Fruit fly (Drosophila melanogaster) whole organism, embryonic: Measurements from ENCODE around the gene CG13949.

ENCODE experiments used
- Awh ChIP-seq: fragments of 200-800 bp; sonication (Bioruptor generic); IDR thresholded peaks from 2 replicates; pipeline ENCODE4, ENCODE4 v1.3.6; 2022; ENCODE audit warnings: missing biosample characterization, missing genetic modification characterization
- CG11093 ChIP-seq: fragments of 200-800 bp; sonication (Bioruptor generic); IDR thresholded peaks from 3 replicates; pipeline ENCODE4 v1.3.6; 2022; ENCODE audit warnings: missing biosample characterization, missing genetic modification characterization
- CG11456 ChIP-seq: fragments of 200-800 bp; sonication (Bioruptor generic); IDR thresholded peaks from 3 replicates; pipeline ENCODE4 v1.3.6; 2022; ENCODE audit warnings: missing biosample characterization, missing genetic modification characterization
- CG12071 ChIP-seq: fragments of 200-800 bp; sonication (Bioruptor generic); optimal IDR thresholded peaks from 3 replicates; lab custom pipeline; 2018; ENCODE audit warnings: missing biosample characterization, mild to moderate bottlenecking, missing genetic modification characterization
- CG12155 ChIP-seq: fragments of 200-800 bp; sonication (Bioruptor generic); optimal IDR thresholded peaks from 3 replicates; lab custom pipeline; 2016; ENCODE audit warnings: missing biosample characterization, missing genetic modification characterization
- CG12659 ChIP-seq: fragments of 200-800 bp; sonication (Bioruptor generic); optimal IDR thresholded peaks from 3 replicates; lab custom pipeline; 2017; ENCODE audit warnings: mild to moderate bottlenecking, missing biosample characterization, missing genetic modification reagents, missing genetic modification characterization
- CG13123 ChIP-seq: fragments of 200-800 bp; sonication (Bioruptor generic); optimal IDR thresholded peaks from 2 replicates; lab custom pipeline; 2016; ENCODE audit warnings: missing biosample characterization, missing genetic modification characterization
- CG13424 ChIP-seq: fragments of 200-800 bp; sonication (Bioruptor generic); optimal IDR thresholded peaks from 2 replicates; lab custom pipeline; 2019; ENCODE audit warnings: missing biosample characterization, mild to moderate bottlenecking, missing genetic modification characterization, moderate library complexity
- CG14965 ChIP-seq: fragments of 200-800 bp; sonication (Bioruptor generic); optimal IDR thresholded peaks from 2 replicates; lab custom pipeline; 2016; ENCODE audit warnings: missing biosample characterization, missing genetic modification characterization, borderline replicate concordance
- CG15269 ChIP-seq: fragments of 200-800 bp; sonication (Bioruptor generic); optimal IDR thresholded peaks from 2 replicates; lab custom pipeline; 2018; ENCODE audit warnings: missing biosample characterization, mild to moderate bottlenecking, missing genetic modification characterization, moderate library complexity
- CG15696 ChIP-seq: fragments of 200-800 bp; sonication (Bioruptor generic); optimal IDR thresholded peaks from 2 replicates; lab custom pipeline; 2019; ENCODE audit warnings: missing biosample characterization, mild to moderate bottlenecking, missing genetic modification characterization, moderate library complexity
- CG17359 ChIP-seq: fragments of 200-800 bp; sonication (Bioruptor generic); optimal IDR thresholded peaks from 3 replicates; lab custom pipeline; 2018; ENCODE audit warnings: missing biosample characterization, mild to moderate bottlenecking, missing genetic modification characterization, moderate library complexity
- CG17568 ChIP-seq: fragments of 200-800 bp; sonication (Bioruptor generic); optimal IDR thresholded peaks from 2 replicates; lab custom pipeline; 2018; ENCODE audit warnings: missing biosample characterization, mild to moderate bottlenecking, missing genetic modification characterization, moderate library complexity
- CG17612 ChIP-seq: fragments of 200-800 bp; sonication (Bioruptor generic); IDR thresholded peaks from 2 replicates; pipeline ENCODE4 v1.3.6; 2022; ENCODE audit warnings: missing biosample characterization, missing genetic modification characterization
- CG3163 ChIP-seq: fragments of 200-800 bp; sonication (Bioruptor generic); optimal IDR thresholded peaks from 3 replicates; lab custom pipeline; 2016; ENCODE audit warnings: missing biosample characterization, missing genetic modification characterization
- CG32532 ChIP-seq: fragments of 200-800 bp; sonication (Bioruptor generic); IDR thresholded peaks from 2 replicates; pipeline ENCODE4 v1.3.6; 2022; ENCODE audit warnings: missing biosample characterization, missing genetic modification characterization
- CG32772 ChIP-seq: fragments of 200-800 bp; sonication (Bioruptor generic); IDR thresholded peaks from 2 replicates; pipeline ENCODE4 v1.3.6; 2022; ENCODE audit warnings: missing biosample characterization, missing genetic modification characterization
- CG4404 ChIP-seq: fragments of 200-800 bp; sonication (Bioruptor generic); IDR thresholded peaks from 2 replicates; pipeline ENCODE4 v1.3.6; 2022; ENCODE audit warnings: missing biosample characterization, missing genetic modification characterization
- CG4424 ChIP-seq: fragments of 200-800 bp; sonication (Bioruptor generic); optimal IDR thresholded peaks from 3 replicates; lab custom pipeline; 2016; ENCODE audit warnings: missing biosample characterization, missing genetic modification characterization
- CG6175 ChIP-seq: fragments of 200-800 bp; sonication (Bioruptor generic); IDR thresholded peaks from 3 replicates; pipeline ENCODE4 v1.3.6; 2022; ENCODE audit warnings: missing biosample characterization, missing genetic modification characterization
- CG6683 ChIP-seq: fragments of 200-800 bp; sonication (Bioruptor generic); optimal IDR thresholded peaks from 2 replicates; lab custom pipeline; 2017; ENCODE audit warnings: missing biosample characterization, mild to moderate bottlenecking, missing genetic modification characterization, missing genetic modification reagents
- CG6854 ChIP-seq: fragments of 200-800 bp; sonication (Bioruptor generic); optimal IDR thresholded peaks from 3 replicates; lab custom pipeline; 2017; ENCODE audit warnings: missing biosample characterization, mild to moderate bottlenecking, missing genetic modification characterization
- CG8281 ChIP-seq: fragments of 200-800 bp; sonication (Bioruptor generic); optimal IDR thresholded peaks from 2 replicates; lab custom pipeline; 2018; ENCODE audit warnings: missing biosample characterization, mild to moderate bottlenecking, missing genetic modification characterization, moderate library complexity
- CG8388 ChIP-seq: fragments of 200-800 bp; sonication (Bioruptor generic); optimal IDR thresholded peaks from 2 replicates; lab custom pipeline; 2019; ENCODE audit warnings: missing biosample characterization, mild to moderate bottlenecking, missing genetic modification characterization, moderate library complexity
- CG9932 ChIP-seq: fragments of 200-800 bp; sonication (Bioruptor generic); IDR thresholded peaks from 2 replicates; pipeline ENCODE4 v1.3.6; 2022; ENCODE audit warnings: missing biosample characterization, missing genetic modification characterization
- Deaf1 ChIP-seq: fragments of 200-800 bp; optimal IDR thresholded peaks from 3 replicates; lab custom pipeline; 2019; ENCODE audit warnings: missing biosample characterization, mild to moderate bottlenecking, missing genetic modification characterization, moderate library complexity
- Hand ChIP-seq: fragments of 200-800 bp; sonication (Bioruptor generic); optimal IDR thresholded peaks from 2 replicates; lab custom pipeline; 2017; ENCODE audit warnings: mild to moderate bottlenecking, missing biosample characterization, missing genetic modification reagents, missing genetic modification characterization
- Lhr ChIP-seq: fragments of 200-800 bp; sonication (Bioruptor generic); optimal IDR thresholded peaks from 3 replicates; lab custom pipeline; 2017; ENCODE audit warnings: mild to moderate bottlenecking, missing biosample characterization, missing genetic modification reagents, missing genetic modification characterization
- Myb ChIP-seq: fragments of 200-800 bp; sonication (Bioruptor generic); optimal IDR thresholded peaks from 2 replicates; lab custom pipeline; 2016; ENCODE audit warnings: missing biosample characterization, missing genetic modification characterization
- Neu2 ChIP-seq: fragments of 200-800 bp; sonication (Bioruptor generic); optimal IDR thresholded peaks from 3 replicates; lab custom pipeline; 2016; ENCODE audit warnings: missing biosample characterization, missing genetic modification characterization, borderline replicate concordance
- Rx ChIP-seq: fragments of 200-800 bp; sonication (Bioruptor generic); IDR thresholded peaks from 2 replicates; pipeline ENCODE4 v1.3.6; 2022; ENCODE audit warnings: missing biosample characterization, missing genetic modification characterization
- Six4 ChIP-seq: fragments of 200-800 bp; sonication (Bioruptor generic); optimal IDR thresholded peaks from 2 replicates; lab custom pipeline; 2016; ENCODE audit warnings: missing biosample characterization, missing genetic modification characterization
- Stat92E ChIP-seq, 3 experiments: fragments of >200 bp in 2 of 3; fragments of 200-800 bp in 1 of 3; sonication (Bioruptor generic) in 1 of 3; optimal IDR thresholded peaks; 2 replicates each; lab custom pipeline; 2017 to 2019; ENCODE audit warnings: missing biosample characterization in 3 of 3, missing genetic modification characterization in 3 of 3, mild to moderate bottlenecking in 1 of 3, moderate library complexity in 1 of 3
- chinmo ChIP-seq: fragments of 200-800 bp; sonication (Bioruptor generic); IDR thresholded peaks from 4 replicates; pipeline ENCODE4 v1.3.6; 2022; ENCODE audit warnings: missing biosample characterization, missing genetic modification characterization; ENCODE audit not compliant: partially characterized antibody
- esg ChIP-seq: fragments of 200-800 bp; sonication (Bioruptor generic); conservative IDR thresholded peaks from 2 replicates; pipeline ENCODE4 v1.3.6; 2022; ENCODE audit warnings: missing biosample characterization, missing genetic modification characterization
- fu2 ChIP-seq: fragments of 200-800 bp; sonication (Bioruptor generic); optimal IDR thresholded peaks from 2 replicates; lab custom pipeline; 2016; ENCODE audit warnings: missing biosample characterization, missing genetic modification characterization
- gt ChIP-seq: fragments of 200-800 bp; sonication (Bioruptor generic); IDR thresholded peaks from 2 replicates; pipeline ENCODE4 v1.3.6; 2022; ENCODE audit warnings: missing biosample characterization, missing genetic modification characterization
- inv ChIP-seq: fragments of 200-800 bp; sonication (Bioruptor generic); IDR thresholded peaks from 2 replicates; pipeline ENCODE4 v1.3.6; 2022; ENCODE audit warnings: missing biosample characterization, missing genetic modification characterization; ENCODE audit not compliant: partially characterized antibody
- maf-S ChIP-seq: fragments of 200-800 bp; sonication (Bioruptor generic); optimal IDR thresholded peaks from 2 replicates; lab custom pipeline; 2016; ENCODE audit warnings: missing biosample characterization, missing genetic modification characterization
- nerfin-1 ChIP-seq: fragments of 200-800 bp; sonication (Bioruptor generic); optimal IDR thresholded peaks from 3 replicates; lab custom pipeline; 2019; ENCODE audit warnings: missing biosample characterization, mild to moderate bottlenecking, missing genetic modification characterization, moderate library complexity
- oc ChIP-seq: fragments of 200-800 bp; sonication (Bioruptor generic); optimal IDR thresholded peaks from 2 replicates; lab custom pipeline; 2018; ENCODE audit warnings: missing biosample characterization, mild to moderate bottlenecking, missing genetic modification characterization, moderate library complexity
- pita ChIP-seq: fragments of 200-800 bp; sonication (Bioruptor generic); optimal IDR thresholded peaks from 2 replicates; lab custom pipeline; 2017; ENCODE audit warnings: missing biosample characterization, mild to moderate bottlenecking, missing genetic modification characterization
- run ChIP-seq: fragments of 200-800 bp; sonication (Bioruptor generic); optimal IDR thresholded peaks from 3 replicates; lab custom pipeline; 2018; ENCODE audit warnings: missing biosample characterization, mild to moderate bottlenecking, missing genetic modification characterization
- tgo ChIP-seq: fragments of 200-800 bp; sonication (Bioruptor generic); IDR thresholded peaks from 3 replicates; pipeline ENCODE4 v1.3.6; 2022; ENCODE audit warnings: missing biosample characterization, missing genetic modification characterization
- tll ChIP-seq, 2 experiments: fragments of 200-800 bp in 1 of 2; fragments of >200 bp in 1 of 2; sonication (Bioruptor generic) in 1 of 2; optimal IDR thresholded peaks; 2 replicates each; lab custom pipeline; 2017 to 2019; ENCODE audit warnings: missing biosample characterization in 2 of 2, missing genetic modification characterization in 2 of 2, mild to moderate bottlenecking in 1 of 2, moderate library complexity in 1 of 2
- trh ChIP-seq: fragments of 200-800 bp; sonication (Bioruptor generic); optimal IDR thresholded peaks from 2 replicates; lab custom pipeline; 2016; ENCODE audit warnings: missing biosample characterization, missing genetic modification characterization
- wor ChIP-seq: fragments of 200-800 bp; sonication (Bioruptor generic); IDR thresholded peaks from 2 replicates; pipeline ENCODE4 v1.3.6; 2022; ENCODE audit warnings: missing biosample characterization, missing genetic modification characterization
- zfh2 ChIP-seq: fragments of 200-800 bp; sonication (Bioruptor generic); optimal IDR thresholded peaks from 2 replicates; lab custom pipeline; 2016; ENCODE audit warnings: missing biosample characterization, missing genetic modification characterization

Gene CG13949

dm6 chr2L:856690-857488 lies 1.8 kb downstream of the CG13949 start (continued):
- TF ChIP-seq CG32772 (peak; percentile 88), CG13424 (tag; lab: Kevin White, UChicago) (peak; percentile 75), inv (GFP tag; lab: Robert Waterston, UW) (no peak), CG12659 (GFP tag; lab: Kevin White, UChicago) (peak; percentile 72), chinmo (GFP tag; lab: Robert Waterston, UW) (no peak), wor (peak; percentile 83), Neu2 (GFP tag; lab: Kevin White, UChicago) (no peak), maf-S (GFP tag; lab: Kevin White, UChicago) (peak; percentile 21), CG3163 (GFP tag; lab: Kevin White, UChicago) (no peak), CG17359 (tag; lab: Kevin White, UChicago) (peak; percentile 89), CG8388 (peak; percentile 63), CG4424 (GFP tag; lab: Kevin White, UChicago) (peak; percentile 76), CG4404 (GFP tag; lab: Robert Waterston, UW) (peak; percentile 57; the same call in 1 of the 2 replicates), CG13123 (GFP tag; lab: Kevin White, UChicago) (peak; percentile 44), zfh2 (peak; percentile 18), CG12071 (GFP tag; lab: Kevin White, UChicago) (peak; percentile 72), gt (peak; percentile 68), esg (GFP tag; lab: Robert Waterston, UW) (peak; percentile 80), CG17612 (GFP tag; lab: Robert Waterston, UW) (0 out of 2 replicates have a peak, but pooled peaks have one; percentile 11), CG12155 (GFP tag; lab: Kevin White, UChicago) (peak; percentile 61), fu2 (peak; percentile 22), CG11093 (GFP tag; lab: Robert Waterston, UW) (peak; percentile 83; the same call in 2 of the 3 replicates), oc (tag; lab: Kevin White, UChicago) (peak; percentile 84), CG32532 (GFP tag; lab: Robert Waterston, UW) (peak; percentile 65), tll (GFP tag; optimal IDR thresholded peaks at IDR 0.05; lab: Kevin White, UChicago) (no peak), Stat92E (GFP tag; optimal IDR thresholded peaks at IDR 0.05; lab: Kevin White, UChicago) (peak in 1 of 3 experiments; percentile 48), CG15269 (tag; lab: Kevin White, UChicago) (peak; percentile 70), trh (GFP tag; lab: Kevin White, UChicago) (no peak), CG14965 (GFP tag; lab: Kevin White, UChicago) (no peak), Hand (GFP tag; lab: Kevin White, UChicago) (no peak), CG6683 (GFP tag; lab: Kevin White, UChicago) (peak; percentile 50), run (tag; lab: Kevin White, UChicago) (no peak), Rx (peak; percentile 77), CG6175 (GFP tag; lab: Robert Waterston, UW) (no peak), Lhr (peak; percentile 23), tgo (GFP tag; lab: Robert Waterston, UW) (peak; percentile 79), CG6854 (GFP tag; lab: Kevin White, UChicago) (no peak), CG11456 (GFP tag; lab: Robert Waterston, UW) (peak; percentile 76), CG8281 (tag; lab: Kevin White, UChicago) (peak; percentile 48), Deaf1 (tag; lab: Kevin White, UChicago) (peak; percentile 96), CG15696 (tag; lab: Kevin White, UChicago) (peak; percentile 48), CG9932 (GFP tag; lab: Robert Waterston, UW) (peak; percentile 40), Awh (GFP tag; lab: Robert Waterston, UW) (peak; percentile 90), nerfin-1 (tag; lab: Kevin White, UChicago) (peak; percentile 66), pita (GFP tag; lab: Kevin White, UChicago) (no peak), Myb (GFP tag; lab: Kevin White, UChicago) (peak; percentile 50), CG17568 (GFP tag; lab: Kevin White, UChicago) (no peak), Six4 (peak; percentile 62)
